Worm (Caenorhabditis elegans) whole organism, late embryonic: ENCODE data around the gene grl-10.

Source experiments
- F13H6.1 ChIP-seq: sonication (generic microtip); optimal IDR thresholded peaks from 2 replicates; lab custom pipeline; 2016; ENCODE audit warnings: missing genetic modification characterization, missing compliant biosample characterization
- ceh-22 ChIP-seq: sonication (generic microtip); optimal IDR thresholded peaks from 2 replicates; lab custom pipeline; 2017; ENCODE audit warnings: missing biosample characterization, missing genetic modification characterization
- fkh-10 ChIP-seq: fragments of 150-350 bp; optimal IDR thresholded peaks from 2 replicates; lab custom pipeline; 2014; ENCODE audit warnings: missing biosample characterization, missing genetic modification reagents, missing genetic modification characterization
- pqm-1 ChIP-seq: sonication (generic microtip); optimal IDR thresholded peaks from 2 replicates; lab custom pipeline; 2016; ENCODE audit warnings: missing genetic modification characterization, missing compliant biosample characterization
- sox-2 ChIP-seq: fragments of 200-800 bp; sonication (Bioruptor generic); IDR thresholded peaks from 2 replicates; pipeline ENCODE4 v1.3.6; 2022; ENCODE audit warnings: missing genetic modification reagents, missing genetic modification characterization, missing compliant biosample characterization
- sox-4 ChIP-seq: sonication (generic microtip); optimal IDR thresholded peaks from 2 replicates; lab custom pipeline; 2017; ENCODE audit warnings: mild to moderate bottlenecking, missing genetic modification characterization, inconsistent platforms, missing compliant biosample characterization
- unc-3 ChIP-seq, 2 experiments: fragments of 200-800 bp in 1 of 2; sonication (Bioruptor generic) in 1 of 2; sonication (generic microtip) in 1 of 2; conservative IDR thresholded peaks in 1 of 2; optimal IDR thresholded peaks in 1 of 2; 2 replicates each; pipeline versions ENCODE4 v1.3.6 to Lab custom; 2016 to 2022; ENCODE audit warnings: missing compliant biosample characterization in 2 of 2, missing genetic modification characterization in 2 of 2, missing genetic modification reagents in 1 of 2

DNA sequence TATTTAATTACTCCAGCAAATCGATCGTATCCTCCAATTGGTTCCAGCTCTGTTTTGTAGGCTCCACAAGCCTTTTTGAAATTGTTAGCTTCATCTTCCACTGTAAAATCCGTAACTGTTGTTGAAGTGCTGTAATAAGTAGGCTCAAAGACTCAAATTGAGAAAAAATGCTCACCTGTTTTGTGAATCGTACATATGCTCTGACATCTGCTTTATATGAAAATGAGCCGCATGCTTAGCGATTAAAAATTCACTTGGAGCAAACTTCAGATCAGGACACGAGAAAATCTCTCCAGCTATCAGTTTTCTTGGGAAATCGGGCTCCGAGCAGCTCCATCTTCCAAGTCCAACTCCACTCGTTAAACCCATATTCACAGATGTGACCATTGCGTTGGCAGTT, 34.1 kb downstream of the grl-10 start:
- TF ChIP-seq sox-4 (tag; lab: Kevin White, UChicago) (no peak), unc-3 (GFP tag; conservative IDR thresholded peaks at IDR 0.05; lab: Robert Waterston, UW) (no peak), unc-3 (tag; optimal IDR thresholded peaks at IDR 0.05; lab: Kevin White, UChicago) (no peak), ceh-22 (no peak), fkh-10 (no peak), pqm-1 (tag; lab: Kevin White, UChicago) (no peak), sox-2 (GFP tag; lab: Robert Waterston, UW) (no peak), F13H6.1 (no peak)
